Worm (Caenorhabditis elegans) whole organism, L3 larva: ENCODE measurements around the gene ani-3.

Experiments
- ZK546.5 ChIP-seq: sonication (generic microtip); optimal IDR thresholded peaks from 2 replicates; lab custom pipeline; 2017; ENCODE audit warnings: missing biosample characterization, missing genetic modification characterization
- egl-27 ChIP-seq: sonication (generic microtip); optimal IDR thresholded peaks from 4 replicates; lab custom pipeline; 2017; ENCODE audit warnings: missing biosample characterization, missing genetic modification reagents, missing genetic modification characterization
- nhr-11 ChIP-seq: fragments of 150-350 bp; optimal IDR thresholded peaks from 2 replicates; lab custom pipeline; 2014; ENCODE audit warnings: missing biosample characterization, missing genetic modification characterization
- nhr-77 ChIP-seq: fragments of 150-350 bp; optimal IDR thresholded peaks from 2 replicates; lab custom pipeline; 2014; ENCODE audit warnings: missing biosample characterization, missing genetic modification characterization
- snpc-4 ChIP-seq: fragments of 150-350 bp; optimal IDR thresholded peaks from 2 replicates; lab custom pipeline; 2014; ENCODE audit warnings: missing biosample characterization, missing genetic modification characterization

- TF ChIP-seq nhr-77 (no peak), snpc-4 (tag; lab: Kevin White, UChicago) (no peak), nhr-11 (no peak), egl-27 (tag; lab: Kevin White, UChicago) (no peak), ZK546.5 (tag; lab: Kevin White, UChicago) (no peak)
These were observed 31.2 kb upstream of the ani-3 start for ce11 chrV:19666308-19666707.
